Fruit fly (Drosophila melanogaster): ENCODE data around the gene meso18E.

- TF ChIP-seq psq (optimal IDR thresholded peaks at IDR 0.05) (no peak), CG8478 (optimal IDR thresholded peaks at IDR 0.05) (no peak), usp (GFP tag; optimal IDR thresholded peaks at IDR 0.05) (no peak), Dll (optimal IDR thresholded peaks at IDR 0.05) (no peak), EcR (GFP tag; optimal IDR thresholded peaks at IDR 0.05) (no peak), pan (optimal IDR thresholded peaks at IDR 0.05) (no peak)
Observed at dm6 chrX:19744003-19744488, 31.2 kb upstream of the meso18E start, which contains the start of the genes CG18809, COX6B, CG33932 and Rpp20.
